Worm (Caenorhabditis elegans): ENCODE results near the gene F26D10.13.

DNA sequence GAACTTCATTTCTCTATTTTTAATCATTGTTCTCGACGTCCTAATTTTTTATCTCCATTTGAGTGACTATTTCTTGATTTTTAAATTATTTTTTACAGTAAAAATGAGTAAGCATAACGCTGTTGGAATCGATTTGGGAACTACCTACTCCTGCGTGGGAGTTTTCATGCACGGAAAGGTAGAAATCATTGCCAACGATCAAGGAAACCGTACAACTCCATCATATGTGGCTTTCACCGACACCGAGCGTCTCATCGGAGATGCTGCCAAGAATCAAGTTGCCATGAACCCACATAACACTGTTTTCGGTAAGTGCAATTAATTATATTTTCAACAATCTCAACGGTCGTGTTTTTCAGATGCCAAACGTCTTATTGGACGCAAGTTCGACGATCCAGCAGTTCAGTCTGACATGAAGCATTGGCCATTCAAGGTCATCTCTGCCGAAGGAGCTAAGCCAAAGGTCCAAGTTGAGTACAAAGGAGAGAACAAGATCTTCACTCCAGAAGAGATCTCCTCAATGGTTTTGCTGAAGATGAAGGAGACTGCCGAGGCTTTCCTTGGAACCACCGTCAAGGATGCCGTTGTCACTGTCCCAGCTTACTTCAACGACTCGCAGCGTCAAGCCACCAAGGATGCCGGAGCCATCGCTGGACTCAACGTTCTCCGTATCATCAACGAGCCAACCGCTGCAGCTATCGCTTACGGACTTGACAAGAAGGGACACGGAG lies 14.4 kb upstream of the F26D10.13 start, which contains the start of gene hsp-1:
- TF ChIP-seq aly-1 (tag; optimal IDR thresholded peaks at IDR 0.05) (no peak), flt-1 (GFP tag; IDR thresholded peaks at IDR 0.05) (no peak), ets-7 (tag; optimal IDR thresholded peaks at IDR 0.05) (no peak), ama-1 (optimal IDR thresholded peaks at IDR 0.05) (no peak), hnd-1 (tag; optimal IDR thresholded peaks at IDR 0.05) (no peak)

All from whole organism, early embryonic.